Fruit fly (Drosophila melanogaster): ENCODE data around the gene ATPsynO.

ATPsynO gene

DNA sequence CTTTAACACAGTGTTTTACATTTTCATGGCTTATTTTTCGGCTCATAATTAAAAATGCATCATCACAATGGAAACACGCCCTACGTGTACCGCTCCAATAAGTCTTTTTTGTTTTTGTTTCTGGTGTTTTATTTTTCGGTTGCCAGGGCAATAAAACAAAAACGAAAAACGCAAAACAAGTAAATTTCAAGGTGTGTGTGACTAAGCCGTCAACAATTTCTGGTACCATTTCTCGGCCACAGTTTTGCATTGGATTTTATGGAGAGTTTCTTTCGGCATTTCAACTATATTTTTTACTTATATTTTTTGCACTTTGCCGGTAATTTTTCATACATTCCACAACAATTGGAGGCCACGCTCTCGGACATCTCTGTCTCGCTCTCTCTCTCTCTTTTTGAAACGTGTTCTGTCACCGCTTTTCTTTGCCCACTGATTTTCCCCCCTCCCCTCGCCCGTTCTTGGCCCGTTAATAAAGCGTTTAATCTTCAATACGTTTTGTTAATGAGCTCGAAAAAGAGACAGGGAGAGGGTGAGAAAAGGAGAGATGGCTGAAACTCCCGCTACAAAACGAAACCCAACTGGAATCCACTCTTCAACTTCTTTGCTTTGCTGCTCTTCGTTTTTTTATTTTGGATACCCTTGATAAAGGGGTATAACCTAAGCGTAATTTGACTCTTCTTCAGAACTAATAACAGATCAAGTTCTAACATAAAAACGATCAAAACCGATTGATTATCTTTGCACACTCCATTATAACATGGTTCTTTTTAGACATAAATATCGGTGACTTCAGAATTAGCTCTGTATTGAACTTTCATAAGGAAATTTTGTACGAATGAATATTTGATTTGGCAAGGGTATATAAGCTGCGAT is 27.9 kb downstream of the ATPsynO start:
- TF ChIP-seq pan (optimal IDR thresholded peaks at IDR 0.05) (no peak), psq (optimal IDR thresholded peaks at IDR 0.05) (no peak), Dll (optimal IDR thresholded peaks at IDR 0.05) (no peak), CG8478 (optimal IDR thresholded peaks at IDR 0.05) (no peak), EcR (GFP tag; optimal IDR thresholded peaks at IDR 0.05) (no peak), usp (GFP tag; optimal IDR thresholded peaks at IDR 0.05) (no peak)

DNA sequence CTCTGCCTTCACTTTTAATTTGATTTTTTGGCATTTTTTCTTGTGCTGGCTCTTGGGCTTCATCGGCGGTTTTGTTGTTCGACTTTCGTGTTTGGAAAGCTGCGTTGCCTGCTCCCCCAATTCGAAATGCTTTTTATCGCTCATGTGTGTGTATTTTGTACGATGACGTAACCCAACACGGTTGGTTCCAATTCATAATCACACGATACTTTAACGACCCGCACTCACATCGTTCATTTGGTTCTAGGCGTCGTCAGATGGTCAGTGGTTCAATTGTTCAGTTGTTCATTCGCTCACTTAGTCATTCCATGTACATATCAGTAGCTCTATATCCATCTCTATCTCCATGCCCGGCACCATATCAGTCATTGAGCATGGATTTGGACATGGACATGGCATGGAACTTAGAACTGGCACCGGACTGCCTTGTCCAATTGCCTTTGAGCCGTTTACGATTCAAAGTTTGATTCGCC is 28.5 kb downstream of the ATPsynO start:
- TF ChIP-seq pan (optimal IDR thresholded peaks at IDR 0.05) (no peak), psq (optimal IDR thresholded peaks at IDR 0.05) (no peak), Dll (optimal IDR thresholded peaks at IDR 0.05) (no peak), usp (GFP tag; optimal IDR thresholded peaks at IDR 0.05) (no peak), CG8478 (optimal IDR thresholded peaks at IDR 0.05) (no peak), EcR (GFP tag; optimal IDR thresholded peaks at IDR 0.05) (no peak)

DNA sequence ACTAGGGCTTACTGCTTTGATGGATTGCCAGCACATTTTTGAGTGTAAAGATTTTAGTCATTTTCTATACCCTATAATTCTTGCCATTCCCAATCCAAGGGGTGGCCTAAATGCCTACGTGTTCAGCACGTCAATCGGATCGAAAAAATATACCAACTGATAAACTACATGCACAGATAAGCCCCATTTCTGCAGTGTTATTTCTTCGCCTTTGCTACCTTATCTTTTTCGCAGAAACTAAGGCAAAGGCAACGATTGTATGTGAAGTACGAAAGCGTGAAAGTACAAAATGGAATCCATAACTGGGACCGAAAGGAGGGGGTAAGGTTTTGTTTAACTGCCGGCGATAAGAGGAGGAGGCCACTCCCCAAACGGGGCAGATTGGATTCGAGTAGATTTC is 32.5 kb downstream of the ATPsynO start:
- TF ChIP-seq EcR (GFP tag; optimal IDR thresholded peaks at IDR 0.05) (no peak), pan (optimal IDR thresholded peaks at IDR 0.05) (no peak), Dll (optimal IDR thresholded peaks at IDR 0.05) (no peak), psq (optimal IDR thresholded peaks at IDR 0.05) (no peak)

DNA sequence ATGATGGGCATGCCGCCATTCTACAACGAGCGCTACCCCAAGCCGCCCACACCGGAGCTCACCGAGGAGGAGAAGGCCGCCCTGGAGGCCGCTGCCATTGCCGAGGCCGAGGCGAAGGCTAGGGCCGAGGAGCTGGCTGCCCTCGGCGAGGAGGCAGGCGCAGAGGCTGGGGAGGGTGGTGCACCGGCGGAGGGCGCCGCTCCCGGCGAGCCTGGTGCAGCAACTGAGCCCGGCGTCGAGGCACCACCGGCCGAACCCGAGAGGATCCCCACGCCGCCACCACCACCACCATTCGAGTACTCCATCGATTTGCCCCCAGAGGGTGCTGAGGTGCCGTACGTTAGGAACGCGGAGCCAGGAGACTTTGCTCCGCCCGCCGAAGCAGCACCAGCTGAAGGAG is 39.9 kb downstream of the ATPsynO start:
- TF ChIP-seq pan (optimal IDR thresholded peaks at IDR 0.05) (no peak), EcR (GFP tag; optimal IDR thresholded peaks at IDR 0.05) (no peak), Dll (optimal IDR thresholded peaks at IDR 0.05) (no peak), psq (optimal IDR thresholded peaks at IDR 0.05) (no peak)

dm6 chr3R:15309924-15310323 is 44.5 kb downstream of the ATPsynO start, which contains the start of gene Tm2:
TSS of gene Tm2 (plus strand) at chr3R:15310193.
- TF ChIP-seq usp (GFP tag; optimal IDR thresholded peaks at IDR 0.05) (no peak), CG8478 (optimal IDR thresholded peaks at IDR 0.05) (no peak), Dll (optimal IDR thresholded peaks at IDR 0.05) (no peak), pan (optimal IDR thresholded peaks at IDR 0.05) (no peak), psq (optimal IDR thresholded peaks at IDR 0.05) (no peak), EcR (GFP tag; optimal IDR thresholded peaks at IDR 0.05) (no peak)

DNA sequence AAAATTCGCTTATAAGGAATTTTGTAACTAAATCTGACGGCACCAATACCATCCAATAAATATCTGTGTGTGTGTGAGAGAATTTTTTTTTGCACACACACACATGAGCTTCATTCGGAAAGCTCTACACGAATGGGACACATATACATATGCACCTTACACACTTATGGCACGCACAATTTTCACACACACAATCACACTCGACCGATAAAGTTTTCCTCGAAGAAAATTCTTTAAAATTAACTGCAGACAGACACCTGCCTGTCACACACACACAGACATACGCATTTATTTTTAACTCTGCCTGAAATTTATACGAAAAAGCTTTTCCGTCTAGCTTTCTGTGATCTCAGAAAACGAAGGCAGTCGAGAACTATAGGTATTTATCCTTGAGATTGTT is 45.3 kb downstream of the ATPsynO start:
- TF ChIP-seq usp (GFP tag; optimal IDR thresholded peaks at IDR 0.05): no peak

DNA sequence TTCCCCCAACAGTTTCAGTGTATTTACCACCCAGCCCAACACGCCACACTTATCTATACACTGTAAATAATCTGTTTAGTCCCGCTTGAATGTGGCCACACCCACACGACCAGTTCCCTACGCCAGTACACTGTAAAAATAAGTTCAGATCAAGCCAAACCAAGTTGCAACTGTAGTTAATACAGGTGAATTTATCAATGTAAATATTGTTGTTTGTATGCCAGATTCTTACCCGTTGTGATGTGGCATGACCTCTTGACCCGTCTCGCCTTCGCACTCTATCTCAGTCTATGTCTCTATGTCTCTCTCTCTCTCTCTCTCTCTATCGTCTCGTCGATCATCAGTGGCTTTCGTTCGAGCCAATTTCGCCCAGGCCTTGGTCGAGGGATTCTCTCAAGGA is 48.4 kb downstream of the ATPsynO start:
- TF ChIP-seq pan (optimal IDR thresholded peaks at IDR 0.05) (no peak), psq (optimal IDR thresholded peaks at IDR 0.05) (no peak), usp (GFP tag; optimal IDR thresholded peaks at IDR 0.05) (no peak), CG8478 (optimal IDR thresholded peaks at IDR 0.05) (no peak), Dll (optimal IDR thresholded peaks at IDR 0.05) (no peak)
